Worm (Caenorhabditis elegans) whole organism, L1 larva: ENCODE data around the gene ZK1240.3.

ENCODE experiments used
- F16B12.6 ChIP-seq: fragments of 150-350 bp; optimal IDR thresholded peaks from 2 replicates; lab custom pipeline; 2014; ENCODE audit warnings: missing biosample characterization, missing genetic modification characterization
- Y116A8C.19 ChIP-seq: sonication (generic microtip); optimal IDR thresholded peaks from 2 replicates; lab custom pipeline; 2016; ENCODE audit warnings: missing compliant biosample characterization, missing genetic modification characterization, borderline replicate concordance
- aly-2 ChIP-seq: fragments of 150-350 bp; optimal IDR thresholded peaks from 2 replicates; lab custom pipeline; 2014; ENCODE audit warnings: missing biosample characterization, missing genetic modification characterization
- ama-1 ChIP-seq: fragments of 150-350 bp; optimal IDR thresholded peaks from 2 replicates; lab custom pipeline; 2014
- ceh-82 ChIP-seq, 3 experiments: fragments of 150-350 bp in 1 of 3; sonication (generic microtip) in 2 of 3; optimal IDR thresholded peaks; 2 replicates each; lab custom pipeline; 2014 to 2017; ENCODE audit warnings: missing biosample characterization in 3 of 3, missing genetic modification characterization in 3 of 3
- efl-1 ChIP-seq, 4 experiments: fragments of 150-350 bp; optimal IDR thresholded peaks in 3 of 4; peaks in 1 of 4; 1 replicate in 1 of 4; 2 replicates in 3 of 4; lab custom pipeline; 2014; ENCODE audit warnings: missing biosample characterization in 2 of 4, missing genetic modification characterization in 2 of 4, missing genetic modification reagents in 2 of 4
- efl-3 ChIP-seq: fragments of 200-800 bp; sonication (Bioruptor generic); optimal IDR thresholded peaks from 2 replicates; lab custom pipeline; 2018; ENCODE audit warnings: mild to moderate bottlenecking, missing genetic modification characterization, missing compliant biosample characterization
- egl-27 ChIP-seq, 2 experiments: fragments of 150-350 bp in 1 of 2; sonication (generic microtip); optimal IDR thresholded peaks; 3 replicates each; lab custom pipeline; 2017 to 2018; ENCODE audit warnings: missing biosample characterization in 2 of 2, missing genetic modification characterization in 2 of 2, missing genetic modification reagents in 2 of 2
- elt-2 ChIP-seq: sonication (generic microtip); optimal IDR thresholded peaks from 2 replicates; lab custom pipeline; 2016; ENCODE audit warnings: missing genetic modification characterization, mild to moderate bottlenecking, inconsistent platforms, missing compliant biosample characterization, missing genetic modification reagents
- fkh-4 ChIP-seq: sonication (generic microtip); optimal IDR thresholded peaks from 2 replicates; lab custom pipeline; 2016; ENCODE audit warnings: missing compliant biosample characterization, missing genetic modification characterization, borderline replicate concordance
- fkh-8 ChIP-seq: sonication (generic microtip); optimal IDR thresholded peaks from 2 replicates; lab custom pipeline; 2016; ENCODE audit warnings: mild to moderate bottlenecking, missing genetic modification characterization, missing compliant biosample characterization
- hlh-17 ChIP-seq: fragments of 200-800 bp; sonication (Bioruptor generic); optimal IDR thresholded peaks from 2 replicates; lab custom pipeline; 2018; ENCODE audit warnings: missing genetic modification characterization, mild to moderate bottlenecking, missing compliant biosample characterization, moderate library complexity, borderline replicate concordance
- hlh-4 ChIP-seq: sonication (generic microtip); optimal IDR thresholded peaks from 2 replicates; lab custom pipeline; 2016; ENCODE audit warnings: mild to moderate bottlenecking, missing genetic modification characterization, missing compliant biosample characterization
- jun-1 ChIP-seq: fragments of 150-350 bp; optimal IDR thresholded peaks from 2 replicates; lab custom pipeline; 2014; ENCODE audit warnings: missing biosample characterization, missing genetic modification reagents, missing genetic modification characterization
- lin-14 ChIP-seq: fragments of 200-800 bp; sonication (Bioruptor generic); optimal IDR thresholded peaks from 2 replicates; lab custom pipeline; 2018; ENCODE audit warnings: mild to moderate bottlenecking, missing genetic modification characterization, moderate library complexity, missing compliant biosample characterization
- lin-35 ChIP-seq, 2 experiments: fragments of 150-350 bp; optimal IDR thresholded peaks; 2 replicates each; lab custom pipeline; 2014; ENCODE audit warnings: missing biosample characterization in 2 of 2, missing genetic modification characterization in 2 of 2, missing genetic modification reagents in 2 of 2
- lsy-2 ChIP-seq, 2 experiments: fragments of 150-350 bp; optimal IDR thresholded peaks; 2 replicates each; lab custom pipeline; 2014; ENCODE audit warnings: missing biosample characterization in 2 of 2, missing genetic modification characterization in 2 of 2
- mdl-1 ChIP-seq, 2 experiments: fragments of 150-350 bp; optimal IDR thresholded peaks; 2 replicates each; lab custom pipeline; 2014 to 2017; ENCODE audit warnings: missing biosample characterization in 2 of 2, missing genetic modification characterization in 2 of 2, inconsistent platforms in 1 of 2
- mep-1 ChIP-seq: fragments of 150-350 bp; optimal IDR thresholded peaks from 2 replicates; lab custom pipeline; 2014; ENCODE audit warnings: missing biosample characterization, missing genetic modification characterization
- nhr-12 ChIP-seq: sonication (generic microtip); optimal IDR thresholded peaks from 2 replicates; lab custom pipeline; 2017; ENCODE audit warnings: missing biosample characterization, missing genetic modification characterization
- nhr-19 ChIP-seq: fragments of 200-800 bp; sonication (Bioruptor generic); conservative IDR thresholded peaks from 2 replicates; pipeline ENCODE4 v1.3.6; 2022; ENCODE audit warnings: missing genetic modification characterization, missing compliant biosample characterization
- nhr-20 ChIP-seq: sonication (generic microtip); optimal IDR thresholded peaks from 2 replicates; lab custom pipeline; 2016; ENCODE audit warnings: mild to moderate bottlenecking, missing genetic modification characterization, missing compliant biosample characterization
- nhr-71 ChIP-seq: sonication (generic microtip); optimal IDR thresholded peaks from 2 replicates; lab custom pipeline; 2016; ENCODE audit warnings: mild to moderate bottlenecking, missing genetic modification characterization, moderate library complexity, missing compliant biosample characterization
- pag-3 ChIP-seq: sonication (generic microtip); optimal IDR thresholded peaks from 2 replicates; lab custom pipeline; 2017; ENCODE audit warnings: missing genetic modification characterization, mild to moderate bottlenecking, missing compliant biosample characterization, antibody characterized with exemption, borderline replicate concordance; ENCODE audit not compliant: insufficient read depth
- pax-3 ChIP-seq: fragments of 200-800 bp; sonication (Bioruptor generic); optimal IDR thresholded peaks from 2 replicates; lab custom pipeline; 2018; ENCODE audit warnings: mild to moderate bottlenecking, missing genetic modification characterization, moderate library complexity, missing compliant biosample characterization
- pqm-1 ChIP-seq: sonication (generic microtip); optimal IDR thresholded peaks from 3 replicates; lab custom pipeline; 2017; ENCODE audit warnings: missing biosample characterization, missing genetic modification characterization
- rnt-1 ChIP-seq: sonication (generic microtip); optimal IDR thresholded peaks from 2 replicates; lab custom pipeline; 2016; ENCODE audit warnings: mild to moderate bottlenecking, missing genetic modification characterization, moderate library complexity, missing compliant biosample characterization
- skn-1 ChIP-seq: fragments of 150-350 bp; optimal IDR thresholded peaks from 2 replicates; lab custom pipeline; 2014; ENCODE audit warnings: missing biosample characterization, missing genetic modification characterization
- snpc-4 ChIP-seq: fragments of 150-350 bp; optimal IDR thresholded peaks from 2 replicates; lab custom pipeline; 2014; ENCODE audit warnings: missing biosample characterization, missing genetic modification characterization
- snu-23 ChIP-seq: sonication (generic microtip); optimal IDR thresholded peaks from 2 replicates; lab custom pipeline; 2016; ENCODE audit warnings: missing genetic modification characterization, missing compliant biosample characterization
- sox-4 ChIP-seq: sonication (generic microtip); optimal IDR thresholded peaks from 2 replicates; lab custom pipeline; 2016; ENCODE audit warnings: missing genetic modification characterization, missing compliant biosample characterization
- zip-4 ChIP-seq: fragments of 200-800 bp; sonication (Bioruptor generic); optimal IDR thresholded peaks from 2 replicates; lab custom pipeline; 2018; ENCODE audit warnings: mild to moderate bottlenecking, missing genetic modification characterization, moderate library complexity, missing compliant biosample characterization
- ztf-4 ChIP-seq: fragments of 150-350 bp; optimal IDR thresholded peaks from 2 replicates; lab custom pipeline; 2014; ENCODE audit warnings: missing biosample characterization, missing genetic modification characterization

Gene ZK1240.3

DNA sequence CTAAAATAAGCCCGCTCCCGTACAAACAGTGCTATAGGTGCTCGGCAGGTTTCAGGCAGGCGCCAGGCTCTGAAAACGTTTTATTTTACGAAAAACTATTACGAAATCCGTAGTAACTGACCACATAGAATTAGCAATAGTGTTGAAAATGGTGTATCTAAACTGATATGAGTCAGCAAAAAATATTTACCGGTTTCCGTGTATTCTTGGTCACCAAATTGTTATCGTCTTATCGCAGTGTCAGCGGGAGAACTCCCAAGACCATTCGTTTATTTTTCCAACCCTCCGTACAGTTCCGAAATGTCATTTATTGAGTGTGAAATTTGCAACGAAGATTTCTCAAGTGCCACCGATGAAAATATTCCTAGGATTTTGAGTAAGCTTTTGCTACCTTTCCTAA is 12.1 kb downstream of the ZK1240.3 start, which contains the start of gene F43C11.8:
Gene F43C11.8, plus strand, starts transcription at position 301 of the 400 bp plus-strand sequence.
- TF ChIP-seq ama-1 (no peak), fkh-8 (tag; lab: Kevin White, UChicago) (no peak), Y116A8C.19 (tag; lab: Kevin White, UChicago) (no peak), ceh-82 (tag; optimal IDR thresholded peaks at IDR 0.05; lab: Kevin White, UChicago) (no peak), lin-14 (GFP tag; lab: Kevin White, UChicago) (no peak), pax-3 (tag; lab: Kevin White, UChicago) (no peak), lsy-2 (tag; optimal IDR thresholded peaks at IDR 0.05; lab: Kevin White, UChicago) (no peak), hlh-4 (tag; lab: Kevin White, UChicago) (no peak), ztf-4 (tag; lab: Kevin White, UChicago) (no peak), skn-1 (tag; lab: Kevin White, UChicago) (no peak), egl-27 (tag; optimal IDR thresholded peaks at IDR 0.05; lab: Kevin White, UChicago) (no peak), hlh-17 (no peak), pag-3 (no peak)

DNA sequence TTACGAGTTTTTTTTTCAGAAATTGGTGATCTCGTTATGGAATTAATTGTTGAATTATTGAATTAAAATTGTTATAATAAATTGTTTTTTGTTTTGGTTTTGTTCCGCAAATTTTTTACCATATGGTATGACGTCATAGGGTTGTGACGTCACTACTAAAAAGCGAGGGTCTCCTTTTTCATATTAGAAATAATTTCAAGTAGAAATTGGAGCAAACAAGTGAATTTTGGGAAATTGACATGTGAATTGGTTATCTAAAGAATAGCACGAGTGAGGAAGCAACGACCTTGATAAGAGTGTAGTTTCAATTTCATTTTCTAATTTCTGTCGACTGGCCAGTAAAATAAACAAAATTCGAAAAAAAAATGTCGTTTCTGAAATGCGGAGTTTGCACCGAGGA is 15.4 kb downstream of the ZK1240.3 start, which contains the start of gene F43C11.7:
Gene F43C11.7, plus strand, starts transcription at position 326 of the 400 bp plus-strand sequence.
- TF ChIP-seq lin-35 (GFP tag; optimal IDR thresholded peaks at IDR 0.05; lab: Kevin White, UChicago) (peak in 1 of 2 experiments; percentile 20), lin-14 (GFP tag; lab: Kevin White, UChicago) (no peak), nhr-20 (tag; lab: Kevin White, UChicago) (peak; percentile 30), nhr-19 (GFP tag; lab: Robert Waterston, UW) (no peak), zip-4 (no peak), efl-1 (optimal IDR thresholded peaks at IDR 0.05; lab: Kevin White, UChicago) (no peak), efl-1 (GFP tag; optimal IDR thresholded peaks at IDR 0.05 in 1 of 2; lab: Kevin White, UChicago) (peak in 1 of 2 experiments; percentile 71), nhr-71 (tag; lab: Kevin White, UChicago) (peak; percentile 9), elt-2 (tag; lab: Kevin White, UChicago) (peak; percentile 73), efl-3 (GFP tag; lab: Kevin White, UChicago) (no peak)

DNA sequence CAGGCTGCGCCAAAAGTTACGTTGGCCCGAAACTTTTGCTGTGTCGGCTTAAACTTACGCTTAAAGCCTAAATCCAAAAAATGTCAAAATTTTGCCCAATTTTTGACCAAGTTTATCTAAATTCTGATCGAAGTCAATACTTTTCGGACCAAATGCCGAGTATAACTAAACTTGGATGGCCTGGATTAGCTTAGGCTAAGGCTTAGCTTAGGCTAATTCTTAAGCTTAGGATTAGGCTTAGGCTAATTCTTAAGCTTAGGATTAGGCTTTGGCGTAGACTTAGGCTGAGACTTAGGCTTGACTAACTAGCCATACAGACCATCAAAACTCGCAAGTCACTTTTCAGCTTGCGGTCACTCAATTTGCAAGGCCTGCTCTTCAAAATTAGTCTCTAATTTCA is 16.0 kb downstream of the ZK1240.3 start:
- no peak for TF ChIP-seq nhr-12
- no peak for TF ChIP-seq hlh-4 (tag; lab: Kevin White, UChicago)
- TF ChIP-seq elt-2 (tag; lab: Kevin White, UChicago): no peak
- TF ChIP-seq skn-1 (tag; lab: Kevin White, UChicago): no peak
- TF ChIP-seq snpc-4: no peak
- no peak for TF ChIP-seq rnt-1
- TF ChIP-seq fkh-4: no peak
- TF ChIP-seq sox-4 (tag; lab: Kevin White, UChicago): no peak
- no peak for TF ChIP-seq zip-4
- TF ChIP-seq jun-1 (tag; lab: Kevin White, UChicago): no peak
- TF ChIP-seq, all 84 proteins: peak for 0

DNA sequence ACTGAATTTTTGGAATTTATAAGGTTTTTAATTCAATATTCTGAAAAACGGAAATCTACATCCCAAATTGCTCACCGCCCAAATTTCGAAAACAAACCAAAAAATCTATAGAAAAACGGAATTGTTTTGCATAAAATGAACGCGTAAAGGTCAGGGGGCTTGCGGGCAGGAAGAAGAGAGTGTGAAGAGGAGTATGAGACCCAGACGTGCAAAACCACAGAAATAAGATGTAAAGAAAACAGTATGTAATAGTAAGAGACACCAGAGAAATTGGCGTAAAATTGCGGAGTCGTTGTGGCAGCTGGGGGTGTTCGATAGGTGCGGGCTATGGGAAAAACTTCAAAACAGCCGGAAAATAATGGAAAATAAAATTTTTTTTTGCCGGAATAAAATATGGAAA is 20.8 kb downstream of the ZK1240.3 start:
- peak in 1 of 2 experiments; percentile 10 for TF ChIP-seq lsy-2 (tag; optimal IDR thresholded peaks at IDR 0.05; lab: Kevin White, UChicago)
- no peak for TF ChIP-seq nhr-20 (tag; lab: Kevin White, UChicago)
- TF ChIP-seq lin-14 (GFP tag; lab: Kevin White, UChicago): peak; percentile 61
- TF ChIP-seq snu-23 (GFP tag; lab: Kevin White, UChicago): peak; percentile 6
- peak; percentile 10 to 23 for TF ChIP-seq lin-35 (GFP tag; optimal IDR thresholded peaks at IDR 0.05; lab: Kevin White, UChicago)
- TF ChIP-seq nhr-71 (tag; lab: Kevin White, UChicago): no peak
- TF ChIP-seq rnt-1: peak; percentile 78
- no peak for TF ChIP-seq pqm-1 (tag; lab: Kevin White, UChicago)
- TF ChIP-seq aly-2 (tag; lab: Kevin White, UChicago): no peak
- peak; percentile 35 for TF ChIP-seq mep-1 (tag; lab: Kevin White, UChicago)
- TF ChIP-seq mdl-1 (tag; optimal IDR thresholded peaks at IDR 0.05; lab: Kevin White, UChicago): no peak
- peak; percentile 34 to 44 for TF ChIP-seq efl-1 (optimal IDR thresholded peaks at IDR 0.05; lab: Kevin White, UChicago)
- peak; percentile 18 to 20 for TF ChIP-seq efl-1 (GFP tag; optimal IDR thresholded peaks at IDR 0.05 in 1 of 2; lab: Kevin White, UChicago)
- TF ChIP-seq F16B12.6 (tag; lab: Kevin White, UChicago): peak; percentile 4
